Worm (Caenorhabditis elegans) whole organism, L4 larva: ENCODE measurements around the gene pax-1.

Experiments
- pqm-1 ChIP-seq: sonication (generic microtip); optimal IDR thresholded peaks from 2 replicates; lab custom pipeline; 2017; ENCODE audit warnings: missing biosample characterization, missing genetic modification characterization
- unc-130 ChIP-seq: sonication (generic microtip); optimal IDR thresholded peaks from 2 replicates; lab custom pipeline; 2016; ENCODE audit warnings: missing genetic modification reagents, missing genetic modification characterization, missing compliant biosample characterization

DNA sequence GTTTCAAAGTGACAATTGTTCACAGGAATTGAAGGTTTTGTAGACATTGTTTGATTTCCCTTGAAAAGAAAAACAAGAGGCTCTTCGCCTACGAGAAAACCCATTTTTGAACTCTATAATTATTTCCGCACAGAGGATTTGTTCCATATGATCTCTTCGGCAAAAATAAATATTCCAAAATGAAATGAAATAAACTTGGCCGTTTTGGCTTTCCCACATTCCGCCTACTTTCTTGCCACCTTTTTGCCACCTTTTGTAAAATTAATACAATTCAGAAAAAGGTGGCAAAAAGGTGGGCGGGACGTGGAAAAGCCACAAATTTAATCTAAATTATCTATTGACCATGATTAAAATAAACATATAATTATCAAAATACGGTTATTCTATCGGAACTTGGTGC is 36.3 kb upstream of the pax-1 start, which contains the start of gene F20D6.15:
- no peak for TF ChIP-seq unc-130 (GFP tag; lab: Kevin White, UChicago)
- no peak for TF ChIP-seq pqm-1 (tag; lab: Kevin White, UChicago)
